Worm (Caenorhabditis elegans): ENCODE measurements around the gene mtl-1.

DNA sequence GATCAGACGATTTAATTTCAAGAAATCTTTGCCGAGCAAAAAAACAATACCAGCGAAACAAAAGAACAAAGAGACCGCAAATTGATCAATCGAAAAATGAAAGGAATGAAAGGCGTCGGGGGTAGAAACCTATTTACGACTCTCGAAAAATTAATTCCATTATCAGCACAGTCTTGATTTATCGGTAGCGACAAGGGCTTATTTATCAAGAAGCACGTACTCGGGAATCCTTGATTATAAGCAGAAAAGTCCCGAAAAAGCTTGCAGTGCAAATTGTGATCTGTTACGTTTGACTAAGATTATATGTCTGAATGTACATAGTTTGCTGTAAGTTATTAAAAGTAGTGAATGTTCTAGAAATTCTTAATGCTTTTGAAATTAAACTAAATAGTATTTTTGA, 25.1 kb downstream of the mtl-1 start:
- no peak for TF ChIP-seq unc-39 (tag; optimal IDR thresholded peaks at IDR 0.05)
- TF ChIP-seq R02D3.7 (tag; optimal IDR thresholded peaks at IDR 0.05) = no peak
- no peak for TF ChIP-seq lin-13 (GFP tag; optimal IDR thresholded peaks at IDR 0.05)
- no peak for TF ChIP-seq C34F6.9 (tag; optimal IDR thresholded peaks at IDR 0.05)
- no peak for TF ChIP-seq aly-2 (tag; optimal IDR thresholded peaks at IDR 0.05)
- TF ChIP-seq alr-1 (tag; optimal IDR thresholded peaks at IDR 0.05) = no peak
- TF ChIP-seq ztf-4 (tag; optimal IDR thresholded peaks at IDR 0.05) = no peak

Data from whole organism, L2 larva.